Worm (Caenorhabditis elegans): ENCODE measurements around the gene F55C5.17.

- TF ChIP-seq fos-1 (tag; optimal IDR thresholded peaks at IDR 0.05) (no peak), ztf-11 (tag; optimal IDR thresholded peaks at IDR 0.05) (no peak)
Measured at ce11 chrV:12310256-12310655, 7.9 kb downstream of the F55C5.17 start, which contains the start of gene hpo-30.

All from whole organism, L2 larva.